Worm (Caenorhabditis elegans) whole organism, mixed stage, embryonic: ENCODE measurements around the gene srh-75.

Experiments
- bed-3 ChIP-seq: fragments of 200-800 bp; sonication (Bioruptor generic); optimal IDR thresholded peaks from 3 replicates; lab custom pipeline; 2018; ENCODE audit warnings: mild to moderate bottlenecking, missing genetic modification characterization, moderate library complexity, missing compliant biosample characterization
- blmp-1 ChIP-seq: fragments of 150-350 bp; optimal IDR thresholded peaks from 2 replicates; lab custom pipeline; 2014; ENCODE audit warnings: missing biosample characterization, missing genetic modification characterization
- ceh-39 ChIP-seq: fragments of 150-350 bp; optimal IDR thresholded peaks from 2 replicates; lab custom pipeline; 2014; ENCODE audit warnings: missing biosample characterization, missing genetic modification characterization
- ceh-43 ChIP-seq: fragments of 200-800 bp; sonication (Bioruptor generic); optimal IDR thresholded peaks from 2 replicates; lab custom pipeline; 2018; ENCODE audit warnings: mild to moderate bottlenecking, missing genetic modification characterization, moderate library complexity, missing compliant biosample characterization
- cnd-1 ChIP-seq: fragments of 200-800 bp; sonication (Bioruptor generic); optimal IDR thresholded peaks from 2 replicates; lab custom pipeline; 2018; ENCODE audit warnings: mild to moderate bottlenecking, missing genetic modification characterization, missing compliant biosample characterization
- drap-1 ChIP-seq: fragments of 200-800 bp; sonication (Bioruptor generic); optimal IDR thresholded peaks from 3 replicates; lab custom pipeline; 2018; ENCODE audit warnings: mild to moderate bottlenecking, missing genetic modification characterization, missing compliant biosample characterization
- elt-1 ChIP-seq: sonication (generic microtip); optimal IDR thresholded peaks from 2 replicates; lab custom pipeline; 2017; ENCODE audit warnings: missing genetic modification characterization, mild to moderate bottlenecking, missing compliant biosample characterization, antibody characterized with exemption, moderate library complexity, borderline replicate concordance; ENCODE audit not compliant: insufficient read depth
- elt-3 ChIP-seq: fragments of 150-350 bp; optimal IDR thresholded peaks from 2 replicates; lab custom pipeline; 2014; ENCODE audit warnings: missing biosample characterization, missing genetic modification characterization
- flh-1 ChIP-seq: fragments of 200-800 bp; sonication (Bioruptor generic); optimal IDR thresholded peaks from 2 replicates; lab custom pipeline; 2018; ENCODE audit warnings: mild to moderate bottlenecking, missing genetic modification characterization, moderate library complexity, missing compliant biosample characterization
- ham-2 ChIP-seq: fragments of 200-800 bp; sonication (Bioruptor generic); optimal IDR thresholded peaks from 2 replicates; lab custom pipeline; 2018; ENCODE audit warnings: mild to moderate bottlenecking, missing genetic modification characterization, missing compliant biosample characterization
- hlh-1 ChIP-seq: fragments of 150-350 bp; optimal IDR thresholded peaks from 2 replicates; lab custom pipeline; 2014; ENCODE audit warnings: missing biosample characterization, missing genetic modification reagents, missing genetic modification characterization
- lin-13 ChIP-seq: fragments of 150-350 bp; optimal IDR thresholded peaks from 2 replicates; lab custom pipeline; 2014; ENCODE audit warnings: missing biosample characterization, missing genetic modification characterization
- lin-32 ChIP-seq: fragments of 200-800 bp; sonication (Bioruptor generic); optimal IDR thresholded peaks from 2 replicates; lab custom pipeline; 2018; ENCODE audit warnings: mild to moderate bottlenecking, missing genetic modification characterization, missing compliant biosample characterization
- lsy-2 ChIP-seq: fragments of 150-350 bp; optimal IDR thresholded peaks from 2 replicates; lab custom pipeline; 2014; ENCODE audit warnings: missing biosample characterization, missing genetic modification characterization
- mab-5 ChIP-seq: fragments of 150-350 bp; optimal IDR thresholded peaks from 2 replicates; lab custom pipeline; 2014; ENCODE audit warnings: missing biosample characterization, missing genetic modification characterization
- mep-1 ChIP-seq: fragments of 150-350 bp; optimal IDR thresholded peaks from 2 replicates; lab custom pipeline; 2017; ENCODE audit warnings: missing biosample characterization, missing genetic modification reagents, missing genetic modification characterization, inconsistent platforms
- mls-2 ChIP-seq: sonication (generic microtip); optimal IDR thresholded peaks from 2 replicates; lab custom pipeline; 2016; ENCODE audit warnings: mild to moderate bottlenecking, missing genetic modification characterization, moderate library complexity, missing compliant biosample characterization
- nhr-12 ChIP-seq: fragments of 150-350 bp; optimal IDR thresholded peaks from 2 replicates; lab custom pipeline; 2014; ENCODE audit warnings: missing biosample characterization, missing genetic modification characterization
- nhr-2 ChIP-seq: fragments of 150-350 bp; optimal IDR thresholded peaks from 2 replicates; lab custom pipeline; 2014; ENCODE audit warnings: missing biosample characterization, missing genetic modification characterization
- nhr-237 ChIP-seq: fragments of 150-350 bp; optimal IDR thresholded peaks from 2 replicates; lab custom pipeline; 2014; ENCODE audit warnings: missing biosample characterization, missing genetic modification characterization
- nhr-28 ChIP-seq: fragments of 150-350 bp; optimal IDR thresholded peaks from 2 replicates; lab custom pipeline; 2014; ENCODE audit warnings: missing biosample characterization, missing genetic modification characterization
- nhr-76 ChIP-seq: sonication (generic microtip); optimal IDR thresholded peaks from 2 replicates; lab custom pipeline; 2017; ENCODE audit warnings: missing biosample characterization, missing genetic modification characterization
- pha-4 ChIP-seq: fragments of 150-350 bp; optimal IDR thresholded peaks from 2 replicates; lab custom pipeline; 2018; ENCODE audit warnings: missing biosample characterization, missing genetic modification reagents, missing genetic modification characterization
- snpc-4 ChIP-seq: fragments of 150-350 bp; optimal IDR thresholded peaks from 2 replicates; lab custom pipeline; 2014; ENCODE audit warnings: missing biosample characterization, missing genetic modification characterization
- sptf-1 ChIP-seq: sonication (generic microtip); optimal IDR thresholded peaks from 2 replicates; lab custom pipeline; 2017; ENCODE audit warnings: mild to moderate bottlenecking, missing genetic modification characterization, moderate library complexity, missing compliant biosample characterization
- tbx-8 ChIP-seq: fragments of 200-800 bp; sonication (Bioruptor generic); optimal IDR thresholded peaks from 2 replicates; lab custom pipeline; 2018; ENCODE audit warnings: mild to moderate bottlenecking, missing genetic modification characterization, moderate library complexity, missing compliant biosample characterization
- unc-120 ChIP-seq: sonication (generic microtip); optimal IDR thresholded peaks from 2 replicates; lab custom pipeline; 2017; ENCODE audit warnings: missing genetic modification characterization, missing compliant biosample characterization; ENCODE audit not compliant: poor library complexity, severe bottlenecking
- unc-62 ChIP-seq: fragments of 150-350 bp; optimal IDR thresholded peaks from 2 replicates; lab custom pipeline; 2014; ENCODE audit warnings: missing biosample characterization, missing genetic modification reagents, missing genetic modification characterization
- zip-8 ChIP-seq: fragments of 150-350 bp; optimal IDR thresholded peaks from 2 replicates; lab custom pipeline; 2014; ENCODE audit warnings: missing biosample characterization, missing genetic modification characterization
- ztf-11 ChIP-seq: fragments of 150-350 bp; optimal IDR thresholded peaks from 2 replicates; lab custom pipeline; 2014; ENCODE audit warnings: missing biosample characterization, missing genetic modification characterization

srh-75 gene

DNA sequence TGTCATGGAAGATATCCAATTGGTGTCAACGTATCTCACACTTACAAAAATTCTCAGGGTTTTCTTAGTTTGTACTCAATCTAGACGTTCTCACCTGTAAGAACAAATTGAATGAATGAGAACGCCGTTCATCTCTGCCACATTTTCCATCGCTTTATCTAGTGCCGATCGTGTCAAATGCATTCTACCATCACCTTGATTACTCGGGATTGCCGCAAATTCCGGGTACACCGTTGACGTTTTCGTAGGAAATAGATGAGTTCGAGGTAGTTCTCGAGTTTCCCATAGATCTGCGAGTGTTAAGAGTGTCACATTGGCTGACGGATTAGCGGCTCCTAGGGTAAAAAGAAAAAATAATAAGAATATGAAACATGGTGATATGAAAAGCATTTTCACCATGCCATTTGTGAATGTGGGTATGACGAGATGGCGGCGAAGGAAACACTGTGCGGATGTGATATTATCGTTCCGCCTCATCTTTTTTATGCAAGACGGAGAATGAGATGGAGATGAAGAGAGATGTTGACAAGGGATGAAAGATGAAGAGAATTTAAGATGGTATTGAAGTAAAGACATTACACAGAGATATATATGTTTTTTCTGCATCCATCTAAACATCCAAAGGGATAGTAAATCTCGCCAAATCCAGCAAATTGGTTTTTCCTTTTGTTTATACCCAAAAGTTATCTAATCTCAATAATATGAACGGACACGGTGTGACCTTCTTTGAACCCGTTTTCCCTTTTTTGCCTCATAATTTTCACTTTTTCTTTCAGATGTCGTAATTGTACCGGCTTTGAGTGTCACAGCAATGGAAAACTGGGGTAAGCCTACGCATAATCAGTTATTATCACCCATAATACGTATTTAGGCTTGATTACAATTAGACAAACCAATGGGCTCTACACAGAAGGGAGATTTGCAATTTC, 36.5 kb upstream of the srh-75 start, which contains the start of gene lact-8:
Gene lact-8 (minus strand): TSS at position 445 of the 929 bp plus-strand sequence.
- no peak for TF ChIP-seq nhr-2 (tag; lab: Kevin White, UChicago)
- TF ChIP-seq elt-1 (tag; lab: Kevin White, UChicago), result peak; percentile 90

DNA sequence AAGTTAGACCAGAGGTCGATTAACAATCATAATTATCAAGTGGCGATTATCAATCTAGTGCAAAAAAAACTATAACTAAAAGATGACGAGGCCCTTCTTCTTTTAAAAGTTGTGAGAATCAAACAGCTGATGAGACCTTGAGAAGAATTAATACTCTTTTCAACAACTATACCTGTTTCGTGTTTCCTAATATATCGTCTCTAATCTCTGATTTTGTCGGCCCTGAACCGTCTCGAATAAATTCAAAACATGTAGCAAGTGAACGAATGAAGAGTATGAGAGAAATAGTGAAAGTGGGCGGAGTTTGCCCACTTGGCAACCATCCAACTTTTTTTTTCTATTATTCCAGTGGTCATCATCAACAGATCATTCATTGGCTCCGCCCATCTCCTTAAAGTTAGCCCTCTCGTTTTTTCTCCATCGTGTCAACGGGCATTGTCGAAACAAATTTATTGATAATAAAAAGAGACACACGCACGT, 30.6 kb upstream of the srh-75 start, which contains the start of gene Y42A5A.1:
Gene Y42A5A.1 (plus strand): TSS at position 430 of the 480 bp plus-strand sequence.
- TF ChIP-seq zip-8 (no peak), sptf-1 (tag; lab: Kevin White, UChicago) (no peak), nhr-2 (tag; lab: Kevin White, UChicago) (no peak), tbx-8 (no peak), elt-1 (tag; lab: Kevin White, UChicago) (no peak), flh-1 (no peak), nhr-76 (tag; lab: Kevin White, UChicago) (no peak), nhr-237 (tag; lab: Kevin White, UChicago) (no peak), bed-3 (no peak), mep-1 (tag; lab: Kevin White, UChicago) (no peak), blmp-1 (tag; lab: Kevin White, UChicago) (no peak), lin-32 (GFP tag; lab: Kevin White, UChicago) (no peak), hlh-1 (tag; lab: Kevin White, UChicago) (no peak), drap-1 (no peak)

- TF ChIP-seq nhr-76 (tag; lab: Kevin White, UChicago), result no peak
- no peak for TF ChIP-seq mep-1 (tag; lab: Kevin White, UChicago)
- no peak for TF ChIP-seq sptf-1 (tag; lab: Kevin White, UChicago)
- TF ChIP-seq mab-5 (tag; lab: Kevin White, UChicago), result no peak
- TF ChIP-seq elt-3 (tag; lab: Kevin White, UChicago), result no peak
- TF ChIP-seq ceh-43 (GFP tag; lab: Kevin White, UChicago), result no peak
- no peak for TF ChIP-seq nhr-2 (tag; lab: Kevin White, UChicago)
Observed at ce11 chrV:11087119-11087518, 30.2 kb upstream of the srh-75 start.

ce11 chrV:11083691-11084090, 26.7 kb upstream of the srh-75 start:
- TF ChIP-seq nhr-2 (tag; lab: Kevin White, UChicago), result no peak
- no peak for TF ChIP-seq blmp-1 (tag; lab: Kevin White, UChicago)
- TF ChIP-seq unc-62 (GFP tag; lab: Kevin White, UChicago), result peak; percentile 70
- peak; percentile 95 for TF ChIP-seq zip-8
- TF ChIP-seq elt-1 (tag; lab: Kevin White, UChicago), result peak; percentile 24
- TF ChIP-seq snpc-4 (tag; lab: Kevin White, UChicago), result no peak
- TF ChIP-seq ztf-11 (tag; lab: Kevin White, UChicago), result no peak
- TF ChIP-seq elt-3 (tag; lab: Kevin White, UChicago), result no peak
- peak; percentile 74 for TF ChIP-seq mab-5 (tag; lab: Kevin White, UChicago)
- TF ChIP-seq ceh-39 (tag; lab: Kevin White, UChicago), result peak; percentile 26
- TF ChIP-seq nhr-12 (tag; lab: Kevin White, UChicago), result no peak
- TF ChIP-seq ham-2 (GFP tag; lab: Kevin White, UChicago), result peak; percentile 21
- TF ChIP-seq lsy-2 (tag; lab: Kevin White, UChicago), result no peak
- TF ChIP-seq unc-120 (tag; lab: Kevin White, UChicago), result peak; percentile 90
- TF ChIP-seq nhr-28 (tag; lab: Kevin White, UChicago), result no peak
- peak; percentile 85 for TF ChIP-seq hlh-1 (tag; lab: Kevin White, UChicago)
- TF ChIP-seq mep-1 (tag; lab: Kevin White, UChicago), result no peak
- peak; percentile 75 for TF ChIP-seq nhr-237 (tag; lab: Kevin White, UChicago)
- TF ChIP-seq bed-3, result no peak
- TF ChIP-seq flh-1, result no peak

ce11 chrV:11082964-11083363, 26.0 kb upstream of the srh-75 start:
- TF ChIP-seq flh-1, result no peak
- TF ChIP-seq unc-120 (tag; lab: Kevin White, UChicago), result no peak
- TF ChIP-seq blmp-1 (tag; lab: Kevin White, UChicago), result no peak
- TF ChIP-seq cnd-1 (tag; lab: Kevin White, UChicago), result no peak
- no peak for TF ChIP-seq hlh-1 (tag; lab: Kevin White, UChicago)
- TF ChIP-seq nhr-76 (tag; lab: Kevin White, UChicago), result no peak
- TF ChIP-seq snpc-4 (tag; lab: Kevin White, UChicago), result no peak
- TF ChIP-seq pha-4 (tag; lab: Kevin White, UChicago), result no peak
- TF ChIP-seq nhr-12 (tag; lab: Kevin White, UChicago), result no peak
- no peak for TF ChIP-seq lin-13 (tag; lab: Kevin White, UChicago)
- no peak for TF ChIP-seq mls-2 (tag; lab: Kevin White, UChicago)
- no peak for TF ChIP-seq zip-8
- no peak for TF ChIP-seq mep-1 (tag; lab: Kevin White, UChicago)
